Worm (Caenorhabditis elegans) whole organism, midembryonic: ENCODE data around the gene srh-40.

Experiments
- T22C8.4 ChIP-seq: fragments of 200-800 bp; sonication (Bioruptor generic); IDR thresholded peaks from 2 replicates; pipeline ENCODE4 v1.3.6; 2022; ENCODE audit warnings: missing genetic modification characterization, missing compliant biosample characterization
- cog-1 ChIP-seq: sonication (generic microtip); optimal IDR thresholded peaks from 2 replicates; lab custom pipeline; 2016; ENCODE audit warnings: missing genetic modification characterization, missing compliant biosample characterization
- flt-1 ChIP-seq: fragments of 200-800 bp; sonication (Bioruptor generic); IDR thresholded peaks from 2 replicates; pipeline ENCODE4 v1.3.6; 2022; ENCODE audit warnings: missing genetic modification characterization, missing compliant biosample characterization
- klf-2 ChIP-seq: fragments of 200-800 bp; sonication (Bioruptor generic); conservative IDR thresholded peaks from 2 replicates; pipeline ENCODE4 v1.3.6; 2022; ENCODE audit warnings: missing genetic modification reagents, missing genetic modification characterization, missing compliant biosample characterization
- med-1 ChIP-seq: sonication (generic microtip); optimal IDR thresholded peaks from 2 replicates; lab custom pipeline; 2017; ENCODE audit warnings: missing genetic modification characterization, mild to moderate bottlenecking, missing compliant biosample characterization, antibody characterized with exemption, missing genetic modification reagents; ENCODE audit not compliant: insufficient read depth
- ref-1 ChIP-seq: fragments of 200-800 bp; sonication (Bioruptor generic); conservative IDR thresholded peaks from 2 replicates; pipeline ENCODE4 v1.3.6; 2022; ENCODE audit warnings: missing genetic modification reagents, missing genetic modification characterization, missing compliant biosample characterization
- tab-1 ChIP-seq: fragments of 200-800 bp; sonication (Bioruptor generic); IDR thresholded peaks from 2 replicates; pipeline ENCODE4 v1.3.6; 2022; ENCODE audit warnings: missing genetic modification characterization, missing compliant biosample characterization
- ztf-23 ChIP-seq: fragments of 200-800 bp; sonication (Bioruptor generic); IDR thresholded peaks from 2 replicates; pipeline ENCODE4 v1.3.6; 2022; ENCODE audit warnings: missing genetic modification reagents, missing genetic modification characterization, missing compliant biosample characterization
- ztf-29 ChIP-seq: fragments of 200-800 bp; sonication (Bioruptor generic); IDR thresholded peaks from 2 replicates; pipeline ENCODE4 v1.3.6; 2022; ENCODE audit warnings: missing genetic modification reagents, missing genetic modification characterization, missing compliant biosample characterization

srh-40 gene

DNA sequence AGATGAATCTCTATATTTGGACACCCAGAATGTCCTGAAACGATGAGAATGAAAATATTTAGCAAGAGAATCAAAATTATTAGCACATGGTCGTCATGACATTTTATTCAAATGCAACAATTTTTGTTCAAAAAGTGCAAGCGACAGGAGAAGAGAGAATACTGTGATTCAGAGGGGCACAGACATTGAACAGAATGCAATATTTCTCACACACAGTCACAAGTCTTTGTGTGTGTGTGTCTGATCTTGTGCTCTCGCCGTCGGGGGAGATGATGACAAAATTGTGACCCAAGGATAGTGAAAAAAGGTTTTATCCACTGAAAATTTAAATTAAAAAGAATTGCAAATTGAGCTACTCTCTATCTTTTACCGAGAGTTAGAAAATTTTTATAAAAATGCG is 7.4 kb upstream of the srh-40 start:
- TF ChIP-seq ztf-29 (GFP tag; lab: Robert Waterston, UW) (no peak), flt-1 (GFP tag; lab: Robert Waterston, UW) (no peak), cog-1 (tag; lab: Kevin White, UChicago) (no peak), klf-2 (GFP tag; lab: Robert Waterston, UW) (no peak), ztf-23 (GFP tag; lab: Robert Waterston, UW) (no peak), tab-1 (GFP tag; lab: Robert Waterston, UW) (no peak), med-1 (GFP tag; lab: Kevin White, UChicago) (no peak), T22C8.4 (GFP tag; lab: Robert Waterston, UW) (no peak)

DNA sequence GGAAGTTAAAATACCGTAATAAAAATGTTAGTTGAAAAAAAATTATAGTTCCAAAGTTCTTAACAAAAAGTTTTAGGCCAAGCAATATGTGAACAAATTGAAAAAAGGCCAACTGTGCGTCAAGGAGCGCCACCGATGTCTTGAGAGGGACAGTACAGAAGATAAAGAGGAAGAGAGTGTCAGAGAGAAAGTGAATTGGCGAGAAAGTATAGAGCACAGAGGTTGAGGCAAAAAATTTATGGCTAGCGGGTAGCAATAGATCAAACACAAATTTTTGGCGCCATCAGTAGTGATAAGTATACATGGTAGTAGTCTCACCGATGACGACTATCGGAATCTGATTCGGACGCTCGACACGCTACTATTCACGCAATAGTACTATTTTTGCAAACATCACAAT is 6.3 kb upstream of the srh-40 start:
- no peak for TF ChIP-seq ztf-23 (GFP tag; lab: Robert Waterston, UW)

DNA sequence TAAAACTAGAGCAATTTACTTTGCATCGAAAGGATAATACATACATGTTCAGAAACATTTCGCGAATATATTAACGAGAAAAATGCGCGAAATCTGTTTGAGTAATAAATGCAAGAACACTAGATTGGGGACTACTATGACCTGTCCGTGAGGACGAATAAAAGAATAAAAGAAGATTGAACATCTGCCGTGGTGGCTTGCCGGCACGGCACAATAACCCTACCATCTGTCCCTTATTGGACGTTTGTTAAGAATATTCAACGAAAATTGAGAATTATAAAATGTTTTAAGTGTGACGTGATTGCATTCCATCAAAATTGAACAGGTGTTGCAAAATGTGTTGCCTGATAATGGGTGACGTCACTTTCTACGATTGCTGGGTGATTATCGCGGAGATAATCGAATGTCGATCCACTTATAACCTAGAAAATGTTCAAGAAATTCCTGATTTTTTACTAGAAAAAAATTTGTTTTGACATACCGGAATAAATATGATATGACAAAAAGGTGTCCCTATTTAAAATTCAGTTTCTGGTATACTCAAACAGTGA is 5.1 kb upstream of the srh-40 start:
- no peak for TF ChIP-seq flt-1 (GFP tag; lab: Robert Waterston, UW)
- TF ChIP-seq tab-1 (GFP tag; lab: Robert Waterston, UW): no peak
- no peak for TF ChIP-seq med-1 (GFP tag; lab: Kevin White, UChicago)
- TF ChIP-seq ztf-23 (GFP tag; lab: Robert Waterston, UW): no peak
- TF ChIP-seq klf-2 (GFP tag; lab: Robert Waterston, UW): no peak
- no peak for TF ChIP-seq cog-1 (tag; lab: Kevin White, UChicago)
- no peak for TF ChIP-seq ztf-29 (GFP tag; lab: Robert Waterston, UW)
- TF ChIP-seq ref-1 (GFP tag; lab: Robert Waterston, UW): no peak
- no peak for TF ChIP-seq T22C8.4 (GFP tag; lab: Robert Waterston, UW)

DNA sequence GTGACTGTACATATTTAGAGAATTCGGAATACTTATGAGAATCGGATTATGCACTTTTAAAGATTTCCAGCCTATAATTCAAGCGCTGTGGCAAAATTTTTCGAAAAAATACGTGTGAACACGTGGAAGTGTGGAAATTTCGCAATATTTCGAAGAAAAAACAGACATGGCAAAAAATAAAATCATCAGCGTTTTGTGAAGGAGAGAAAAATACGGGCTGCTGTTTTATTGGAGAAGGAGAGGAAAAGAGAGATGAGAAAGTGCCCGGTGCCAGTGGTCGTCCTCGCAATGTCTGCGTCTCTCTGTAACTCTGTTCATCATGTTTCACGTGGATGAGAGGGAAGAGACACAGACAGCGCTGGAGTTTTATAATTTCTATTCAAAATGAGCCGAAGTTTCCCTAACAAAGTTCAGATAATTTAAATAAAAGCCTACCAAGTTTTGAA is 4.6 kb upstream of the srh-40 start:
- TF ChIP-seq ztf-23 (GFP tag; lab: Robert Waterston, UW): 0 out of 2 replicates have a peak, but pooled peaks have one; percentile 25
- no peak for TF ChIP-seq ztf-29 (GFP tag; lab: Robert Waterston, UW)

DNA sequence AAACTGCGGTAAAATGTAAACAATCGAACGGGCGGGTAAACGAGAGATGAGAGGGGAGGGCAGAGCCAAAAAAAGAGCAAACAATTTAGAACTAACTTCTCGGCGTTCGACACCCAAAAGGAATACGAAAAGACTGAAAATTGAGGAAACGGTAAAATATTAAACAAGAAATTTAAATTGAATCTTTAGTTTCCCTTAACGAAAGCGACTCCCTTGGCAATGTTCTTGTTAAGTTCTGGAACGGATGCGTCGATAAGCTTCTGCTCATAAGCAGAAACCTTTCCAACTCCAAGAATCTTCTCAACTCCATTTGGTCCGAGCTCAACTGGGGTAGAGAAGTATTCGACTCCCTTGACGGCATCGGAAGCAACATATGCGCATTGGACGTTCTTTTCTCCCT is 4.0 kb upstream of the srh-40 start:
- TF ChIP-seq T22C8.4 (GFP tag; lab: Robert Waterston, UW) (no peak), ref-1 (GFP tag; lab: Robert Waterston, UW) (no peak)

DNA sequence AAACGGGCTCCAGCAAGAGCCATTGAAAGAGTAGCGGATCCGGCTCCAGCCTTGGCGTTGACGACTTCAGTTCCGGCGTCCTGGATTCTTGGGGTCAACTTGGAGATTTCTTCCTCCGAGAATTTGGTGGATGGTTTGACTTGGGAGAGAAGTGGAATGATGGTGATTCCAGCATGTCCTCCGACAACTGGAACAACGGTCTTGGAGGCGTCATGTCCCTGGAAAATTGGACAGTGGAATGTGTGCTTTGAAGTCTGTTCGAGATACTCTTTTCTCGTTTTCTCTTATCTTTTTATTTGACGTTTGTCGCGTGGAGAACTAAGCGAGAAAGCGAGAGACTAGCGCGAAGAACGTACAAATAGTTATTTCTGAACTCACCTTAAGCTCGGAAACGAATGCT is 3.6 kb upstream of the srh-40 start:
- TF ChIP-seq flt-1 (GFP tag; lab: Robert Waterston, UW) (no peak), tab-1 (GFP tag; lab: Robert Waterston, UW) (no peak), ref-1 (GFP tag; lab: Robert Waterston, UW) (no peak), ztf-29 (GFP tag; lab: Robert Waterston, UW) (no peak), cog-1 (tag; lab: Kevin White, UChicago) (no peak), med-1 (GFP tag; lab: Kevin White, UChicago) (no peak), T22C8.4 (GFP tag; lab: Robert Waterston, UW) (no peak), klf-2 (GFP tag; lab: Robert Waterston, UW) (no peak), ztf-23 (GFP tag; lab: Robert Waterston, UW) (no peak)

DNA sequence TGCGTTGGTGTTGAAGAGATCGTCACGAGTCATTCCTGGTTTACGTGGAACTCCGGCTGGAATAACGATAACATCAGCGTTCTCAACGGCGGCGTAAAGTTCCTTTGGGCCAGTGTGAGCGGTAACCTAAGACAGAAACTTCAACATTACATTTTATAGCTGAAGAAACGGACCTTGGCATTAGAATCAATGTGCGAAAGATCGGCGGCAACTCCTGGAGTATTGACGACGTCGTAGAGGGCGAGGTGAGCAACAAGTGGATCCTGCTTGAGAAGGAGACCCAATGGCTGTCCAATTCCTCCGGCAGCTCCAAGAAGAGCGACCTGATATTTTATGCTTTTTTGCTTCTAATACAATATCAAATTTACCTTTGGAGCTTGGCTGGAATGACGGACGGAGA is 3.0 kb upstream of the srh-40 start:
- TF ChIP-seq med-1 (GFP tag; lab: Kevin White, UChicago): no peak
- no peak for TF ChIP-seq ref-1 (GFP tag; lab: Robert Waterston, UW)
- no peak for TF ChIP-seq flt-1 (GFP tag; lab: Robert Waterston, UW)

DNA sequence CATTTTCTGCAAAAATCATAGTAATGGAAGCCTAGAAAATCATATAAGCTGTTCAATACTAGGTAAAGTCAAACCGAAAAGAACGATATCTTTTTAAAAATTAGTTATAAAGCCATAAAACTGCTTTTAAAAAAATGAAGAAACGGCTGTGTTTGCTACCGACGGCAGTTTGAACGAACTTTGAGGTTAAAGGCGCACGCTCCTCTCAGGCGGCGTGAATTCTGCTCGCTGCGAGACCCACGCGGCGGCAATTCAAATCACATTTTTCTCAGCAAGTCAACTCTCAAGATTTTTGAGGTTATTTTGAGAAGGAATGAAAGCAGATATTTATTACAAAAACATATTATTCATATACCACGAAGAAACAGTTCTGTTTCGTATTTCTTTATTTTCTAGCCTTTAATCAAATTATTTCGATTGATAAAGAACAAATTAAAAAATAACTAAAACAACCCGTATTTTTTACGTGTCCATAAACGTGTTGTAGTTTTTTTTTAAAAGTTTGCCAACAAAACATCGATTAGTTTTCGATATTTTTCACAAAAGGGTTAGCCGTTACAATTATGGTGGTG is 2.4 kb upstream of the srh-40 start, which contains the start of the genes mdh-2 and F20H11.4:
Gene mdh-2, minus strand, starts transcription at position 6 of the 572 bp plus-strand sequence.
Gene F20H11.4, plus strand, starts transcription at position 522 of the 572 bp plus-strand sequence.
- no peak for TF ChIP-seq ztf-29 (GFP tag; lab: Robert Waterston, UW)
- no peak for TF ChIP-seq tab-1 (GFP tag; lab: Robert Waterston, UW)
- no peak for TF ChIP-seq cog-1 (tag; lab: Kevin White, UChicago)
- no peak for TF ChIP-seq ref-1 (GFP tag; lab: Robert Waterston, UW)
- no peak for TF ChIP-seq T22C8.4 (GFP tag; lab: Robert Waterston, UW)
- TF ChIP-seq ztf-23 (GFP tag; lab: Robert Waterston, UW): no peak
- no peak for TF ChIP-seq flt-1 (GFP tag; lab: Robert Waterston, UW)
- no peak for TF ChIP-seq klf-2 (GFP tag; lab: Robert Waterston, UW)

DNA sequence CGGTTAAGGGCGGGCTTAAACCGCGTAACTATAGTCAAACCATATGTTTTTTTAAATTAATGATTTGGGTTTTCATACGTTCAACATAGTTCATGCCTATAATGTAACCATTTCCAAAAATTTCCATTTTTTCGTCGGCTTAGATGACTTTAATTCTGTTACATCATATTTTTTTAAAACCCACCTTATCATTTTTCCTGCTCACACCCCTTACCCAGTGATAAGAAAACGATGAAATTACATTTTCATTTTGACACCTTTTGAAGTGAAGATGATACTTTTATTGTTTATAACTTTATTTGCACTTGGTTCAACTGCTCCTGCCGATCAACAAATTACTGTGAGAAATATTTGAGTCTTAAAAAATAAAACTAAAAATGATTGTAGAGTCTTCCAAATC is 1.7 kb downstream of the srh-40 start, which contains the start of gene ctsa-4.2:
Gene ctsa-4.2, plus strand, starts transcription at position 247 of the 400 bp plus-strand sequence.
- TF ChIP-seq flt-1 (GFP tag; lab: Robert Waterston, UW) (no peak), ztf-29 (GFP tag; lab: Robert Waterston, UW) (no peak), med-1 (GFP tag; lab: Kevin White, UChicago) (no peak), ref-1 (GFP tag; lab: Robert Waterston, UW) (no peak), tab-1 (GFP tag; lab: Robert Waterston, UW) (no peak), ztf-23 (GFP tag; lab: Robert Waterston, UW) (no peak), T22C8.4 (GFP tag; lab: Robert Waterston, UW) (no peak), cog-1 (tag; lab: Kevin White, UChicago) (no peak)

DNA sequence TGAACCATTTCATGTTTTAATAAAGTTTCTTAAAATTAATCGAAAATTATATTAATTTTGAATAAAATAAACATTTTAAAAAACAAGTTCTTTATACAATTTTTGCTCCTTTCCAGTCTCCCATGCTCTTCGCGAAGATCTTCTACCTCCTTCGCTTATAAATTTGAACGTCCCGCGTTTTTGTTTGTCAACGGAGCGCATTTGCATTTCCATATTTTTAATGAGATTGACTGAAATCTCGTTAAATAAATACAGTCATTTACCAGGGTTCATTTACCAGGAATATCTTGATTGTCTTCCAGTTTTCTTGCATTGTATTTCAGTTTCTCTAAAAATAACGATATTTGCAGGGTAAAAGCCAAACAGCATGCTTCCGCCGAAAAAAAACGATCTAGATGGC is 4.4 kb downstream of the srh-40 start, which contains the start of gene cmtr-2:
Gene cmtr-2, plus strand, starts transcription at position 351 of the 400 bp plus-strand sequence.
- TF ChIP-seq tab-1 (GFP tag; lab: Robert Waterston, UW) (no peak), flt-1 (GFP tag; lab: Robert Waterston, UW) (no peak), med-1 (GFP tag; lab: Kevin White, UChicago) (no peak), ztf-23 (GFP tag; lab: Robert Waterston, UW) (no peak), ref-1 (GFP tag; lab: Robert Waterston, UW) (no peak), klf-2 (GFP tag; lab: Robert Waterston, UW) (no peak)
